Fruit fly (Drosophila melanogaster) whole organism, embryonic: ENCODE measurements around the gene Sec24CD.
A peak's percentile ranks its signal among the peaks of the same experiment; 100 is the strongest.

ENCODE experiments used
- Awh ChIP-seq: fragments of 200-800 bp; sonication (Bioruptor generic); IDR thresholded peaks from 2 replicates; pipeline ENCODE4, ENCODE4 v1.3.6; 2022; ENCODE audit warnings: missing biosample characterization, missing genetic modification characterization
- B-H1 ChIP-seq: fragments of 200-800 bp; sonication (Bioruptor generic); IDR thresholded peaks from 3 replicates; pipeline ENCODE4 v1.3.6; 2022; ENCODE audit warnings: missing biosample characterization, missing genetic modification characterization
- Blimp-1 ChIP-seq: fragments of 200-800 bp; sonication (Bioruptor generic); optimal IDR thresholded peaks from 3 replicates; lab custom pipeline; 2018; ENCODE audit warnings: missing biosample characterization, missing genetic modification characterization, mild to moderate bottlenecking, moderate library complexity, missing genetic modification reagents
- C15 ChIP-seq: fragments of 200-800 bp; sonication (Bioruptor generic); IDR thresholded peaks from 3 replicates; pipeline ENCODE4 v1.3.6; 2022; ENCODE audit warnings: missing biosample characterization, missing genetic modification characterization
- CG10147 ChIP-seq: fragments of 200-800 bp; sonication (Bioruptor generic); optimal IDR thresholded peaks from 2 replicates; lab custom pipeline; 2019; ENCODE audit warnings: missing biosample characterization, mild to moderate bottlenecking, missing genetic modification characterization, moderate library complexity
- CG1024 ChIP-seq: fragments of 200-800 bp; sonication (Bioruptor generic); IDR thresholded peaks from 2 replicates; pipeline ENCODE4 v1.3.6; 2022; ENCODE audit warnings: missing biosample characterization, missing genetic modification characterization
- CG10366 ChIP-seq: fragments of 200-800 bp; sonication (Bioruptor generic); IDR thresholded peaks from 2 replicates; pipeline ENCODE4 v1.3.6; 2022; ENCODE audit warnings: missing biosample characterization, missing genetic modification characterization
- CG10654 ChIP-seq: fragments of 200-800 bp; sonication (Bioruptor generic); optimal IDR thresholded peaks from 2 replicates; lab custom pipeline; 2016; ENCODE audit warnings: missing biosample characterization, missing genetic modification characterization
- CG11085 ChIP-seq: fragments of 200-800 bp; sonication (Bioruptor generic); IDR thresholded peaks from 2 replicates; pipeline ENCODE4 v1.3.6; 2022; ENCODE audit warnings: missing biosample characterization, missing genetic modification characterization
- CG14441 ChIP-seq: fragments of 200-800 bp; sonication (Bioruptor generic); IDR thresholded peaks from 2 replicates; pipeline ENCODE4 v1.3.6; 2022; ENCODE audit warnings: missing biosample characterization, missing genetic modification characterization
- CG14710 ChIP-seq: fragments of 200-800 bp; sonication (Bioruptor generic); optimal IDR thresholded peaks from 3 replicates; lab custom pipeline; 2019; ENCODE audit warnings: missing biosample characterization, mild to moderate bottlenecking, missing genetic modification characterization, moderate library complexity
- CG15479 ChIP-seq: fragments of 200-800 bp; sonication (Bioruptor generic); optimal IDR thresholded peaks from 3 replicates; lab custom pipeline; 2019; ENCODE audit warnings: missing biosample characterization, mild to moderate bottlenecking, missing genetic modification characterization, moderate library complexity
- CG15601 ChIP-seq: fragments of 200-800 bp; sonication (Bioruptor generic); optimal IDR thresholded peaks from 3 replicates; lab custom pipeline; 2019; ENCODE audit warnings: missing biosample characterization, mild to moderate bottlenecking, missing genetic modification characterization, moderate library complexity
- CG30020 ChIP-seq: fragments of 200-800 bp; optimal IDR thresholded peaks from 2 replicates; lab custom pipeline; 2019; ENCODE audit warnings: missing biosample characterization, mild to moderate bottlenecking, missing genetic modification characterization, moderate library complexity
- CG3065 ChIP-seq: fragments of 200-800 bp; sonication (Bioruptor generic); optimal IDR thresholded peaks from 2 replicates; lab custom pipeline; 2016; ENCODE audit warnings: missing biosample characterization, missing genetic modification characterization
- CG31388 ChIP-seq: fragments of 200-800 bp; sonication (Bioruptor generic); optimal IDR thresholded peaks from 2 replicates; lab custom pipeline; 2016; ENCODE audit warnings: missing biosample characterization, missing genetic modification characterization
- CG33213 ChIP-seq: fragments of 200-800 bp; sonication (Bioruptor generic); optimal IDR thresholded peaks from 3 replicates; lab custom pipeline; 2016; ENCODE audit warnings: missing biosample characterization, missing genetic modification characterization
- CG3407 ChIP-seq: fragments of 200-800 bp; sonication (Bioruptor generic); optimal IDR thresholded peaks from 2 replicates; lab custom pipeline; 2018; ENCODE audit warnings: missing biosample characterization, mild to moderate bottlenecking, missing genetic modification characterization
- CG34224 ChIP-seq: fragments of 200-800 bp; sonication (Bioruptor generic); IDR thresholded peaks from 3 replicates; pipeline ENCODE4 v1.3.6; 2022; ENCODE audit warnings: missing biosample characterization, missing genetic modification characterization; ENCODE audit not compliant: partially characterized antibody
- CG4820 ChIP-seq: fragments of 200-800 bp; sonication (Bioruptor generic); optimal IDR thresholded peaks from 3 replicates; lab custom pipeline; 2016; ENCODE audit warnings: missing biosample characterization, missing genetic modification characterization
- CG6813 ChIP-seq: fragments of 200-800 bp; sonication (Bioruptor generic); optimal IDR thresholded peaks from 2 replicates; lab custom pipeline; 2017; ENCODE audit warnings: missing biosample characterization, missing genetic modification characterization, mild to moderate bottlenecking, moderate library complexity, missing genetic modification reagents
- CG9437 ChIP-seq: fragments of 200-800 bp; sonication (Bioruptor generic); optimal IDR thresholded peaks from 2 replicates; lab custom pipeline; 2018; ENCODE audit warnings: missing biosample characterization, mild to moderate bottlenecking, missing genetic modification characterization
- Dll ChIP-seq: fragments of 200-800 bp; sonication (Bioruptor generic); IDR thresholded peaks from 4 replicates; pipeline ENCODE4 v1.3.6; 2022; ENCODE audit warnings: missing biosample characterization, missing genetic modification characterization; ENCODE audit not compliant: partially characterized antibody
- Lhr ChIP-seq: fragments of 200-800 bp; sonication (Bioruptor generic); optimal IDR thresholded peaks from 3 replicates; lab custom pipeline; 2017; ENCODE audit warnings: mild to moderate bottlenecking, missing biosample characterization, missing genetic modification reagents, missing genetic modification characterization
- MTF-1 ChIP-seq: fragments of 200-800 bp; sonication (Bioruptor generic); optimal IDR thresholded peaks from 2 replicates; lab custom pipeline; 2018; ENCODE audit warnings: missing biosample characterization, mild to moderate bottlenecking, missing genetic modification characterization, borderline replicate concordance
- Meics ChIP-seq: fragments of 200-800 bp; sonication (Bioruptor generic); optimal IDR thresholded peaks from 2 replicates; lab custom pipeline; 2017; ENCODE audit warnings: missing biosample characterization, mild to moderate bottlenecking, missing genetic modification characterization
- NC2α ChIP-seq: fragments of 200-800 bp; sonication (Bioruptor generic); optimal IDR thresholded peaks from 2 replicates; lab custom pipeline; 2016; ENCODE audit warnings: missing biosample characterization, missing genetic modification characterization
- NfI ChIP-seq: fragments of 200-800 bp; sonication (Bioruptor generic); optimal IDR thresholded peaks from 3 replicates; lab custom pipeline; 2018; ENCODE audit warnings: missing biosample characterization, mild to moderate bottlenecking, missing genetic modification characterization, moderate library complexity
- Six4 ChIP-seq: fragments of 200-800 bp; sonication (Bioruptor generic); optimal IDR thresholded peaks from 2 replicates; lab custom pipeline; 2016; ENCODE audit warnings: missing biosample characterization, missing genetic modification characterization
- Usf ChIP-seq: fragments of 200-800 bp; sonication (Bioruptor generic); optimal IDR thresholded peaks from 2 replicates; lab custom pipeline; 2017; ENCODE audit warnings: missing genotype, missing biosample characterization, missing genetic modification characterization
- amos ChIP-seq: fragments of 200-800 bp; sonication (Bioruptor generic); IDR thresholded peaks from 2 replicates; pipeline ENCODE4 v1.3.6; 2022; ENCODE audit warnings: missing biosample characterization, missing genetic modification characterization; ENCODE audit not compliant: partially characterized antibody
- ara ChIP-seq: fragments of 200-800 bp; sonication (Bioruptor generic); IDR thresholded peaks from 2 replicates; pipeline ENCODE4 v1.3.6; 2022; ENCODE audit warnings: missing biosample characterization, missing genetic modification characterization
- chinmo ChIP-seq: fragments of 200-800 bp; sonication (Bioruptor generic); IDR thresholded peaks from 4 replicates; pipeline ENCODE4 v1.3.6; 2022; ENCODE audit warnings: missing biosample characterization, missing genetic modification characterization; ENCODE audit not compliant: partially characterized antibody
- croc ChIP-seq: fragments of 200-800 bp; sonication (Bioruptor generic); conservative IDR thresholded peaks from 3 replicates; pipeline ENCODE4 v1.3.6; 2022; ENCODE audit warnings: missing biosample characterization, missing genetic modification characterization
- danr ChIP-seq: fragments of 200-800 bp; sonication (Bioruptor generic); IDR thresholded peaks from 2 replicates; pipeline ENCODE4 v1.3.6; 2022; ENCODE audit warnings: missing biosample characterization, missing genetic modification characterization
- fd3F ChIP-seq: fragments of 200-800 bp; sonication (Bioruptor generic); optimal IDR thresholded peaks from 2 replicates; lab custom pipeline; 2018; ENCODE audit warnings: missing biosample characterization, mild to moderate bottlenecking, missing genetic modification characterization, moderate library complexity
- gem ChIP-seq: fragments of 200-800 bp; sonication (Bioruptor generic); optimal IDR thresholded peaks from 2 replicates; lab custom pipeline; 2019; ENCODE audit warnings: missing biosample characterization, mild to moderate bottlenecking, missing genetic modification characterization, moderate library complexity
- gro ChIP-seq: fragments of 200-800 bp; sonication (Bioruptor generic); optimal IDR thresholded peaks from 2 replicates; lab custom pipeline; 2016; ENCODE audit warnings: missing biosample characterization, missing genetic modification characterization
- hkb ChIP-seq, 2 experiments: fragments of 200-800 bp in 1 of 2; fragments of >200 bp in 1 of 2; sonication (Bioruptor generic) in 1 of 2; IDR thresholded peaks in 1 of 2; optimal IDR thresholded peaks in 1 of 2; 2 replicates each; pipeline versions ENCODE4 v1.3.6 to Lab custom; 2017 to 2022; ENCODE audit warnings: missing biosample characterization in 1 of 2, missing genetic modification characterization in 1 of 2
- ind ChIP-seq: fragments of 200-800 bp; sonication (Bioruptor generic); optimal IDR thresholded peaks from 3 replicates; lab custom pipeline; 2016; ENCODE audit warnings: missing biosample characterization, missing genetic modification characterization
- lab ChIP-seq: fragments of 200-800 bp; sonication (Bioruptor generic); optimal IDR thresholded peaks from 3 replicates; lab custom pipeline; 2017; ENCODE audit warnings: missing biosample characterization, missing genetic modification characterization, mild to moderate bottlenecking, moderate library complexity, missing genetic modification reagents
- lbe ChIP-seq: fragments of 200-800 bp; sonication (Bioruptor generic); optimal IDR thresholded peaks from 2 replicates; lab custom pipeline; 2016; ENCODE audit warnings: missing biosample characterization, mild to moderate bottlenecking, missing genetic modification characterization
- nau ChIP-seq: fragments of 200-800 bp; sonication (Bioruptor generic); optimal IDR thresholded peaks from 3 replicates; lab custom pipeline; 2017; ENCODE audit warnings: missing biosample characterization, mild to moderate bottlenecking, missing genetic modification characterization, missing genetic modification reagents
- nerfin-1 ChIP-seq: fragments of 200-800 bp; sonication (Bioruptor generic); optimal IDR thresholded peaks from 3 replicates; lab custom pipeline; 2019; ENCODE audit warnings: missing biosample characterization, mild to moderate bottlenecking, missing genetic modification characterization, moderate library complexity
- sens ChIP-seq: fragments of 200-800 bp; sonication (Bioruptor generic); peaks from one replicate; lab custom pipeline; 2016; ENCODE audit warnings: missing biosample characterization, missing genetic modification characterization
- sima ChIP-seq: fragments of 200-800 bp; sonication (Bioruptor generic); optimal IDR thresholded peaks from 2 replicates; lab custom pipeline; 2016; ENCODE audit warnings: missing biosample characterization, missing genetic modification characterization
- usp ChIP-seq: fragments of >200 bp; optimal IDR thresholded peaks from 2 replicates; lab custom pipeline; 2017; ENCODE audit warnings: missing biosample characterization, missing genetic modification characterization
- yki ChIP-seq: fragments of >200 bp; optimal IDR thresholded peaks from 3 replicates; lab custom pipeline; 2018
- zf30C ChIP-seq: fragments of 200-800 bp; sonication (Bioruptor generic); optimal IDR thresholded peaks from 3 replicates; lab custom pipeline; 2018; ENCODE audit warnings: missing biosample characterization, mild to moderate bottlenecking, missing genetic modification characterization

The Sec24CD gene

DNA sequence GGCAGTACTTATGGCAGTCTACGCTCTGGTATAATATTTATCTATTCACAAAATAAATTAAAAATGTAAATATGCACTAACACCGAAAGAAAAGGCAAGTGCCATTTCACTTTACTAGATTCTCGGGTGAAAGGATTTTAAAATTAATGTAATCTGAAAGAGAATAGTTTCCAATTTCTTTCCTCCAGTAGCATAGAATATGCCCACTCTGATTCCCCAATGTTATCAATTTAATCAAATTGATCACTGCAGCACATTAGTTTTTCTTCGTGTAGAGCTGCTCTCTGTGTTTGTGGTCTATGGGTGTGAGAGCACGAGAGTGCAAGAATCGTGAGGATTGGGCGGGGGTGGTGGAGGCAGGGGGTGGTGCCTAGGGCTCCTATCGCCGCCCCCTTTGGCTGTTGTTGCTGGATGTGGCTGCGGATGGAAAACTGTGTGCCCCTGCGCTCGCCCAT, 35.5 kb downstream of the Sec24CD start (continued):
- TF ChIP-seq Awh (GFP tag; lab: Robert Waterston, UW) (peak; percentile 66), NfI (GFP tag; lab: Kevin White, UChicago) (peak; percentile 79), CG15479 (GFP tag; lab: Kevin White, UChicago) (no peak), croc (GFP tag; lab: Robert Waterston, UW) (peak; percentile 79), NC2α (GFP tag; lab: Kevin White, UChicago) (peak; percentile 30), CG34224 (GFP tag; lab: Robert Waterston, UW) (no peak), usp (GFP tag; lab: Kevin White, UChicago) (no peak), CG3407 (GFP tag; lab: Kevin White, UChicago) (peak; percentile 89), zf30C (GFP tag; lab: Kevin White, UChicago) (peak; percentile 80), fd3F (GFP tag; lab: Kevin White, UChicago) (peak; percentile 23), hkb (optimal IDR thresholded peaks at IDR 0.05; lab: Kevin White, UChicago) (no peak), hkb (GFP tag; IDR thresholded peaks at IDR 0.05; lab: Robert Waterston, UW) (peak; percentile 71), CG4820 (peak; percentile 86), CG3065 (GFP tag; lab: Kevin White, UChicago) (peak; percentile 61), chinmo (GFP tag; lab: Robert Waterston, UW) (no peak), amos (GFP tag; lab: Robert Waterston, UW) (no peak), CG10654 (GFP tag; lab: Kevin White, UChicago) (peak; percentile 66), nau (GFP tag; lab: Kevin White, UChicago) (peak; percentile 86), Usf (peak; percentile 67), Lhr (peak; percentile 86), CG1024 (peak; percentile 32; the same call in 1 of the 2 replicates), Blimp-1 (GFP tag; lab: Kevin White, UChicago) (peak; percentile 91), lab (GFP tag; lab: Kevin White, UChicago) (peak; percentile 82), sens (GFP tag; lab: Kevin White, UChicago) (peak; percentile 98), CG10366 (GFP tag; lab: Robert Waterston, UW) (peak; percentile 60), CG11085 (GFP tag; lab: Robert Waterston, UW) (no peak), CG33213 (GFP tag; lab: Kevin White, UChicago) (peak; percentile 72), sima (GFP tag; lab: Kevin White, UChicago) (no peak), CG10147 (GFP tag; lab: Kevin White, UChicago) (peak; percentile 35), gem (tag; lab: Kevin White, UChicago) (peak; percentile 91), yki (no peak), CG6813 (GFP tag; lab: Kevin White, UChicago) (peak; percentile 67), ind (GFP tag; lab: Kevin White, UChicago) (peak; percentile 69), Six4 (GFP tag; lab: Kevin White, UChicago) (peak; percentile 85), ara (GFP tag; lab: Robert Waterston, UW) (peak; percentile 88), nerfin-1 (tag; lab: Kevin White, UChicago) (peak; percentile 92), C15 (GFP tag; lab: Robert Waterston, UW) (no peak), Meics (GFP tag; lab: Kevin White, UChicago) (peak; percentile 32), B-H1 (GFP tag; lab: Robert Waterston, UW) (no peak), MTF-1 (GFP tag; lab: Kevin White, UChicago) (peak; percentile 37), gro (GFP tag; lab: Kevin White, UChicago) (no peak), CG9437 (GFP tag; lab: Kevin White, UChicago) (peak; percentile 70), CG14710 (peak; percentile 95), lbe (GFP tag; lab: Kevin White, UChicago) (peak; percentile 27), CG31388 (GFP tag; lab: Kevin White, UChicago) (peak; percentile 52), Dll (GFP tag; lab: Robert Waterston, UW) (no peak), CG30020 (tag; lab: Kevin White, UChicago) (peak; percentile 61), CG15601 (peak; percentile 96), danr (GFP tag; lab: Robert Waterston, UW) (peak; percentile 61; the same call in 1 of the 2 replicates), CG14441 (peak; percentile 44; the same call in 1 of the 2 replicates)
